Fruit fly (Drosophila melanogaster) Kc167 (cell line): Measurements from ENCODE around the gene ldbr.

Source experiments
- Sin3A ChIP-seq: fragments of >200 bp; optimal IDR thresholded peaks from 2 replicates; lab custom pipeline; 2018; ENCODE audit warnings: missing external identifiers
- h ChIP-seq: fragments of >200 bp; optimal IDR thresholded peaks from 3 replicates; lab custom pipeline; 2018; ENCODE audit warnings: missing external identifiers
- insv ChIP-seq: fragments of >200 bp; optimal IDR thresholded peaks from 3 replicates; lab custom pipeline; 2018; ENCODE audit warnings: missing external identifiers

dm6 chr3L:8081822-8082221 lies 39.8 kb upstream of the ldbr start:
- TF ChIP-seq h (lab: Kevin White, UChicago), result no peak
- no peak for TF ChIP-seq insv (lab: Kevin White, UChicago)
- TF ChIP-seq Sin3A (lab: Kevin White, UChicago), result no peak
